Fruit fly (Drosophila melanogaster) whole organism: ENCODE measurements around the gene aay.

Source experiments
- EcR ChIP-seq, 2 experiments: fragments of >200 bp; optimal IDR thresholded peaks; 2 replicates each; lab custom pipeline; 2017; ENCODE audit warnings: missing biosample characterization in 2 of 2, missing genetic modification characterization in 2 of 2, missing genetic modification reagents in 2 of 2
- pan ChIP-seq: fragments of >200 bp; optimal IDR thresholded peaks from 2 replicates; lab custom pipeline; 2017
- psq ChIP-seq: fragments of >200 bp; optimal IDR thresholded peaks from 2 replicates; lab custom pipeline; 2017
- usp ChIP-seq: fragments of >200 bp; optimal IDR thresholded peaks from 2 replicates; lab custom pipeline; 2017; ENCODE audit warnings: missing biosample characterization, missing genetic modification characterization, mixed read lengths

DNA sequence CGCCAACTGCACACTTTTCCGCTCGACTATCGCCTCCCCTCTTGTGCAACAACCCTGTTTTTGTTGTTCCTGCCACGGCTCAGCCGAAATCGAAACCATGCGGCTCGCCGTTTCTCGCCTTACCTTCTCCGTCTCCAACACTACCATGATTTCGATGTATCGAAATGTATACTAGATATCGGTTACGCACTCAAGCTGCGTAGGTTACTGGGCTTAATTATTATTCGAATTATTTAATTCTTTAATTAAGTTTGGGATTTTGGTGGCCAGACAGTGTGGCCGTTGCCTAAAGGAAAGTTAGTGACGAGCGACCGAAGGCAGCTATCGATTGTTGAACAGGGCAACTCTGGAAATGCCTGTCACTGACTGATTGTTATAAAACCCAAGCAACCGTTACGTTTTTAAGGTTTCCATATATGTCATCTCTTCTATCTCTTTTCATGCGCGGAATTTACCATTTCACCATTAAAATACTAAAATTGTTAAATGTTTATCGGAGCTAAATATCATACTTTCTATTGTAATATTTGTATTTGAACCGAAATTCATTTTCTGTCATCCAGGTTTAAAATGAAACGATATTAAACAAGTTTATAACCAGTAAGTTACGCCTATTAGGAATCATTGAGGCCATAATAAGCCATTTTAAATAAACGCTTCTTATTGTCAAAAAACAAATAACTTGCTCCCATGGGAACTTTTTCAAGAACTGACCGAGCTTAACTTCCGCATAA is 20.7 kb upstream of the aay start, which contains the start of gene eIF4E1:
- no peak for TF ChIP-seq EcR (GFP tag; optimal IDR thresholded peaks at IDR 0.05; lab: Kevin White, UChicago)
- TF ChIP-seq usp (GFP tag; lab: Kevin White, UChicago) = no peak
- TF ChIP-seq psq (lab: Kevin White, UChicago) = no peak
- TF ChIP-seq pan (lab: Kevin White, UChicago) = no peak
